Fruit fly (Drosophila melanogaster) whole organism, larva: ENCODE results near the gene CG12239.

ENCODE experiments used
- noc ChIP-seq: fragments of 200-800 bp; sonication (Bioruptor generic); optimal IDR thresholded peaks from 3 replicates; lab custom pipeline; 2019; ENCODE audit warnings: missing biosample characterization, mild to moderate bottlenecking, missing genetic modification characterization, moderate library complexity

CG12239 gene

DNA sequence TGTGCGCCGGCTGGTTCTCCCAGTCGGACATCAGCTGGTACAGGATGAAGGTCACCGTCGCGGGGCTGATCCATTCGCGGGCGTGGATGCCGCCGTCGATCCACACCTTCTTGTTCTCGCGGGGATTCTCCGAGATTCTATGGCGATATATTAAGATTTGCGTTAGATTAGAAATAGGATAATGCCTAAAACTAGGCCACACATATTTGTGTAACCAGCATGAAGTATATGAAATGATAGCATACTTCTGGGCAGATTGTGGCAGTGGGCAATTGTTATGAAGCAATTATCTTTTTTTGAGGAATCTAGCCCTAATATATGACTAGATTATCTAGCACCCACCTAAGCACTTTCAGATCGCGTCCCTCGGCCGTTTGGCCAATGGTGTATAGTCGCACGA, 25.2 kb upstream of the CG12239 start:
- TF ChIP-seq noc (tag; lab: Kevin White, UChicago): no peak

DNA sequence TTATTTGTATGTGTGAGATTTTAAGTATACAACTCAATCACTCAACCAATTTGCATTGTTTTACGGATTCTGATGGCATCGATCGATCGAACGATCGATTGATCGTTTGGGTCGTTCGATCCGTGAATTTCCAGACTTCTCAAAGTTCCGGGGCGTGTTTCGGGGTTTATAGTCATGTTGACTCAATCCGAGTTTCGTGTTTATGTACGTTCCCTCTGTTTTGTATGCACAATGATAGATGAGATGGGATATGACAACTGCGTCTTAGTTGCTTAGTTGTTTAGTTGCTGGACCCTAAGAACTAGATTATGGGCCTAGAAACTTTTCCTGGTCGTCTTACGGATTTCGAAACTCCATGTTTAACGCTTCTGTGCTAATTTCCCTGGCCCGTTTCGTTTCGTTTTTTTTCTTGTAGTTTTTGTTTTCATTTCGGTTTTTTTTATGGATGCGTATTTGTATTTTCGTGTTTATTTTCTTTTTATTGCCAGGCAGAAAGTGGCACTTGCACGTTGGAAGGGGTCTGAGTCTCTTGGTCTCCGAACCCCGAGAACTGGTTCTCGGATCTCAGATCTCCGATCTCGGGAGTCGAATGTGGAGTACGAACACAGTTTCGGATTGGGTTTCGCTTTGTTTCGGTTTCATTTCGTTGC, 23.2 kb upstream of the CG12239 start:
- no peak for TF ChIP-seq noc (tag; lab: Kevin White, UChicago)

DNA sequence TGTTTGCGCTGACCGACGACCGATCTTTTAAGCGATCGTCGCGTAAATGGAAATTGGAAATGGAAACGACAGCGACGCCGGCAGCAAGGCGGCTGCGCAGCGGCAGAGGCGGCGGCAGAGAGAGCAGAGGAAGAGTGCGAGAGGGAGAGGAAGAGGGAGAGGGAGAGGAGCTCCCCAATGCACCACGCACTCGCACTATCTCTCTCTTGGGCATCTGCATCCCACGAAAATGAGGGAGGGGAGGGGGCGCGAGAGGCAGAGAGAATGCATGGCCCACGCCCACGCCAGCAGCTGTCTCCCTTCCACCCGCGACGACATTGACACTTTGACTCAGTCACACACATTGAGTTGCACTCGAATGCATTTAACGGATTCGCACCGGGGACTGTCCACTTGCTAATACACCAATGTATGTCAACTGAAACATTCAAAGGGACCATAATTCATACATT, 21.2 kb upstream of the CG12239 start, which contains the start of gene CG3097:
Gene CG3097 (minus strand): TSS at position 51 of the 452 bp plus-strand sequence.
- no peak for TF ChIP-seq noc (tag; lab: Kevin White, UChicago)

DNA sequence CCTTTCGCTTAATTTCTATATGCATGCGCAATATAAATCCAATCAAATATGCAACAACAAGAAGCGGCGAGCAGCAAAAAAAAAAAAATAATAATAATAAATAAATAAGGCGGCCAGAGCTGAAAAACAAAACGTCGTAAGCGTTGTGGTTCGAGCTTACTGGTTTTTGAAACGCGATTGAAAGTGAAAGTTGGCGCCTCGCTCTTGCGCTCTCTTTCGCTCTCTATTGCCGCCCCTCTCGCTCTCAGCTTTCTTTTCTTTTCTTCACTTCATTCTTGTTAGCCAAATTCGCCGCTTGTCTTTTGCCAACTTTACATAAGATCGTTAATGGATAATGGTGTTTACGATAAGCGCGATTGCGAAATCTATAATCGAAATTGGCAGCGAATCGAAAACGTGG, 19.5 kb upstream of the CG12239 start:
- no peak for TF ChIP-seq noc (tag; lab: Kevin White, UChicago)

DNA sequence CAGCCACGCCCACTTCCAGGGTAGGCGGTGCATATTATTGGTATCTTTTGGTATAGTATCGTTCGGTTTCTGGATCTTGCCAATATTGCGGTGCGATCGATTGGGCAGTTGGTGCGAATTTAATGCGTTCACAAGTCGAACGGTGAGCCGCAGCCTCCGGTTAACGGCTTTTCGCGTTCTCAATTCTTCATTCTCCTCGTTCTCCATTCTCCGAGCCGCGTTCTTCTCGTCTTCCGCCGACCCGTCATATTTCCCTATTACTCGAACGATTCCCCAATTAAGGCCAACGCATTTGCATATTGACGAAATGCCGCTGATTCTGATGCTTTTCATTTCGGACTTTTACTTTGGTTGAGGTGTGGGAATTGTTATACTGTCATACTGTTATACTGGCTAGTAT, 15.4 kb upstream of the CG12239 start, which contains the start of gene CG42264:
Gene CG42264 (minus strand): TSS at position 101 of the 400 bp plus-strand sequence.
- TF ChIP-seq noc (tag; lab: Kevin White, UChicago): no peak

DNA sequence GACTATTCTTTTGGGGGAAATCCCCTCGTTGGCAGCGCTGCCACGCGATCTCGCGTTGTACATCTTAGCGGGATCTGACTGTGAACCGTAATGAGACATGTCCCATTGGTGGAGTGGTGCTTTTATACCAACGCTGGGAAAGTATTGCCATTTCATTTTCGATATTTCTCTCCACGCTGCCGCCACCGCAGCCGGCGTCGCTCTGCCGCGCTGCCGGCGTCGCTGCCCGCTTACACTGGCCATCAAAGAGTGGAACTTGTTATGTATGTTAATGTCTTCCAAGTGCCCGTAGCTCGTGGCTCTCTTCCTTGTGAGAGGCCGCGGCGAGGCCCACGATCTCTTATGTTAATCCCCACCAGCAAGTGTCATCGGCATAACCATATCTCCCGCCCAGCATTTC, 10.4 kb upstream of the CG12239 start, which contains the start of gene CG3108:
Gene CG3108 (minus strand): TSS at position 101 of the 400 bp plus-strand sequence.
- no peak for TF ChIP-seq noc (tag; lab: Kevin White, UChicago)

DNA sequence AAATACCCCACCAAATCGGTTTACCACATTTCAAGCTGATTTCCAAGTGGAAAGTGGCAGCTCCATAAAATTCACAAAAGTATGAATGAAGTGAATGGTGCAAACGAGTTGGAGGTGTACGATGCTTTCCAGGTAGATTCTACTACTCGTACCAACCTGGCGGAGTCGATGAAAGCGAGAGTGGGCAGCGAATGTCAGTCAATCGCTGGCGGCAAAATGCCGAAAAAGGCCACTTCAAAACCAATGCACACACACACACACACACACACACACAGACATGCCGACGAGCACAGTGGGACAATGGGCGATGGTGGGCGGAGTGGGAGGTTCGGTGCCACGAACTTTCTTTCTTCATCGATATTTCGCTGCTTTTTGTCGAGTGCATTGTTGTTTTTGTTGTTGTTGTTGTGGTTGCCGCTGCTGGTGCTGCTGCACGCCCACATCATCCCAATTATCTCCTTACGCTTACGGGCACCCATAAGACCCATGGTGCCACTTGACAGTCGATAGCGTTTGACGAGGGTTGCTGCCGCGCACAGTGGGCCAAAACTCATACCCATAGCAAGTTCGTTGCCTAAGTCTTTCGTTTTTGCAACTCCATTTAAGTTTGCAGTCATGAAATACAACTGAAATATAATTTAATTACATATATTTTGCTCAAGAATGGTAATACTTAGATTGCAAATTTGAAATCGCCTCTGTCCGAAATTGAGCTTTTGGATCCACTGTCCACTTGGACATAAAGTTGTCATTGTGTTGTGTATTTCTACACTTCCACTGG, 8.5 kb upstream of the CG12239 start:
- peak; percentile 0 for TF ChIP-seq noc (tag; lab: Kevin White, UChicago)

DNA sequence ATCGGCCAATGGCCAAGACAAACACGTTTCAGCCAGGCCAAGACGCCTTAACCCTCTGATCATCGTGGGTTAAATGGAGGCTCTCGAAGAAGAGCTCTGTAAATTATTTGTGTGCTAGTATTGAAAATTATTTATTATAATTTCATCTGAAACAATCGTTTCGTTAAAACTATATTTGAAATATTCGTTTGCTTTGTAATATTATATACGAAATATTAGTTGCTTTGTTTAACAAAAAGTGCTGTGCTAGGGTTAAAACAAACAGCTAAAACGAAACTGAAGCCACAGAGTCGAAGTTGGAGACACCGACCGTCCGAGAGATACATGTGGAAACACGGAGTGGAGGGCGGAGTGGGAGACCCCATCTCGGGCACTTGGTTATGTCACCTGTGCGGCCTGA, 5.4 kb upstream of the CG12239 start:
- peak; percentile 67 for TF ChIP-seq noc (tag; lab: Kevin White, UChicago)

DNA sequence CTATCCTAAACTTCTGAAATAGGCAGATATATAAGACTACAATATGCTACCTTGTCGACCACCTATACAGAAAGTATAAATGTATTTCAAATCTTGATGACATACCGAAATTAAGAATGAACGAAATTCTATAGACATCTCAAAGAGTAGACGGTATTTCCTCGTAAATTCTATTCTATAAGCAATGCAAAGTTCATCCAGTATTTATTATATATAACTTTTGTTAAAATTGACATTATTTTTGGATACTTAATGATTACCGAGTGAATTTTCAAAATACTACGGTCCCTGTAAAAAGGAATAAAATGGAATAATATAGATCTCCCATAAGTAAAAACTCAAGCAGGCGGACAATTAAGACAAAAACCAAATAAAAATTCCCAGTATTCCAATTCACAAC, 2.8 kb upstream of the CG12239 start, which contains the start of gene CG15767:
Gene CG15767 (plus strand): TSS at position 301 of the 400 bp plus-strand sequence.
- no peak for TF ChIP-seq noc (tag; lab: Kevin White, UChicago)

DNA sequence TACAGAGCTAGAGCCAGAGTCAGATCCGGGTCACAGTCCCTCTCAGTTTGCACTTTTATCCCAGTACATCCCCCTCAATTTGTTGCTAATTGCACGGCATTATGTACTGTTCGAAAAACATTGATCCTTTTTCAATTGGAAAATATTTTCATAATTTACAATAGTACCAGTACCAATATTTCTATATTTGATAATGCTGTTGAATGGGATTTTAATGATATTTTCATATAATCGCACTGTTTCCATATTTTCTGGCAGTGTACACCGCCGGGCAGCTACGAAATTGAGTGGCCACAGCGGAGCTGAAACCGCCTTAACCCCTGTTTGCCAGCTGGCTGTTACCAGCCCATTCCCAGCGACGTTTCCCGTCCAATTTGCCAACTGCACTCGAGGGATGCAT, 8.7 kb downstream of the CG12239 start:
- TF ChIP-seq noc (tag; lab: Kevin White, UChicago): no peak

DNA sequence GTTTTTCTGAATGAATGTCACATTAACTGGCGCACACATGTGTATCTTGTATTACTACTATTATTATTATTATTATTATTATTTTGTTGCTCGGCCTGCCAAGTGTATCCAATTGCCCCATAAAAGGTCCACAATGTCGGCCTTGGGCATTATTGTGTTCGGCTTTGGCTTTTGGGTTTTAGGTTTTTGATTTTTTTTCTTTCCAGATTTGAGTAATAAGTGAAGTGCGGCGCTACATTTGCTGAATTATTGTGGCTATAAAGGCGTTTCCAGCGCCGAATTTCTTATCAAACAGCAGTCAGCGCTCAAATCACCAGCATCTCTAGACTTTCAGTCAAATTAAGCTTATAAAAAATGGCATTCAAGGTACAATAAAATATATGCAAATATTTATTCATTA, 12.4 kb downstream of the CG12239 start, which contains the start of gene Cpr5C:
Gene Cpr5C (plus strand): TSS at position 301 of the 400 bp plus-strand sequence.
- TF ChIP-seq noc (tag; lab: Kevin White, UChicago): no peak

DNA sequence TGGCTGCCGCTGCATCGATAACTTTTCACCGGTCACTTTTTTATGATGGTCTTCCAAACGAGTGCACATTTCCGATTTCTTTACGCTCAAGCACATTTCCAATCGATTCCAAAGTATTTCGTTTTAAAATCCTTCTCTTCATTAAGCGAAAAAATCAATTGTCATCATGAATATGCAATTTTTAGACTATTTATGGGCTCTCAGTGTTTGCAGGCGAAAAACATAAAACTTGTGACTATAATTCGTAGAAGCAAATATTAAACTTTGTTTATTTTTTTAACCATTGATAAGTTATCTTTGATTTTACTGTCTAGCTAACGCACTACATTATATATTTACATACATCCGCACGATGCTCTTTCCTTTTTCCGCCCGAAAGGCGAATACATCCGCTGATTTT, 16.7 kb downstream of the CG12239 start, which contains the start of gene Prosbeta2R1:
Gene Prosbeta2R1 (plus strand): TSS at position 301 of the 400 bp plus-strand sequence.
- no peak for TF ChIP-seq noc (tag; lab: Kevin White, UChicago)

DNA sequence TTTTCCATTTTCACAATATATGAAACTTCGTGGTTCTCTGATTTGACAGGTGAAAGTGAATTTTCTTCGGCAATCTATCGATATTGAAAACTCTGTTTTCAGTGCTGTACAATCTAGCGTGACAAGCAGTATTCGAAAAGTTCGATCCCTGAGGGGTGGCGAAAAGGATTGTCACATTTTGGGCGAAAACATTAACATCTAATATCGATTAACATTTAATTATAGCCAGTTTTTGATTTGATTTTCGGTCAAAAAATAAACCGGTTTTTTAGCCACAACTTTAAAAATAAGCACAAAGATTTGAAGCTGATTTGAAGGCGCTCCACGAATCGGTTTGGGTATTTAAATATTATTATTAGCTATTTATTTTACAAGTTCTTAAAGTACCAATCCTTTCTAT, 20.9 kb downstream of the CG12239 start, which contains the start of gene CG44329:
Gene CG44329 (minus strand): TSS at position 101 of the 400 bp plus-strand sequence.
- no peak for TF ChIP-seq noc (tag; lab: Kevin White, UChicago)

DNA sequence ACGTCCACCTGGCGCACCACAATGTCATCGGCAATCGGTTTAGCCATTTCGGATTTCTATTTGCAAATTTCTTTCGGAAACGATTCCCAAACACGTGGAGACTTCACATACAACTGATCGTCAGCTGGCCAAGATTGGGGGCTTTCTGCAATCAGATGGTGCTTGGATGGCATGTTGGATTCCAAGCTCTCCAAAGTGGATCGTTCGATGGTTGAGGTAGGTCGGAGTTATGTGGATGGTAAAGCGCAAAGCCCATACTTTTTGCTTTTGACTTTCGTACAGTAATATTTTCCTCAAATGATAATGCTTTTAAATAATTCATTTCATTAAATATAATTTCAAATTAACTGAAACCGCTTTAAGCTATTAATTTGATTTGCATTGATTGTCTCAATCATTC, 23.8 kb downstream of the CG12239 start, which contains the start of gene AgmNAT:
Gene AgmNAT (minus strand): TSS at position 101 of the 400 bp plus-strand sequence.
- TF ChIP-seq noc (tag; lab: Kevin White, UChicago): no peak

DNA sequence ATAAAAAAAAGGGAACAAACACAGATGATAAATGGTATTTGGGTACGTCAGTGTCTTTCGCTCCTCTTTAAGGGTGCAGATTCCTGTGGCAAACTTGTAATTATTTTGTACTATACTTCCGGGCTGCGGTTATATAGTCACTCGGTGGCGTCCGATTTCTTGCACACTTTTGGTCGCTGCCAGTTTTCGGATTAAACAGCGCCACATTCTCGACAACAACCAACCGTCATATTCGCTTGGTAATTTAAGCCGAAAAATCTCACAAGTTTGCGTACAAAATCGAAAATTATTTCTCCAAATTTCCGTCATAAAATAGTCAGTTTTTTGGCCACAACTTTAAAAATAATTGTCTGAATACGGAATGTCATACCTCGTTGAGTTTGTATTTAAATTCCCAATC, 25.3 kb downstream of the CG12239 start:
- no peak for TF ChIP-seq noc (tag; lab: Kevin White, UChicago)

DNA sequence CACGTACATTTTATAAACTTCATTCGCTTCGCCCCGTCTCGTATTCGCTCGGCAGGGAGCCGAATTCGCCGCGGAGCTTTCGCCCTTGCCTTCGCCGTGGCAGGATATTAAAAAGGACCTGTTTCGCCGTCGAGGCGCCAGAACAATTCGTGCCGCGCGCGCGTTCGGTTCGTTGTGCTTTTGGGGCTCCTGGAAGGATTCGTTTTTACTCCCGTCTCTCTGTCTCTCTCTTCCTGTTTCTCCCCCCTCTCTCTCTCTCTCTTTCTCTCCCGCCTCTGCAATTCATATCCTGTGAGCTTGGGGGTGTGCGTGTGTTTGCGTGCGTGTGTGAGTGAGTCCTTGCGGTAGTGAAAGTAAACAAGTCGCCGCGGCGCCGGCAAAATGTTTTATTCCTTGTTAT, 26.5 kb downstream of the CG12239 start, which contains the start of gene CG15765:
Gene CG15765 (plus strand): TSS at position 132 of the 400 bp plus-strand sequence.
- TF ChIP-seq noc (tag; lab: Kevin White, UChicago): no peak
